Fruit fly (Drosophila melanogaster) whole organism: ENCODE results near the gene Cpsf6.

Experiments used
- Dll ChIP-seq: fragments of >200 bp; optimal IDR thresholded peaks from 2 replicates; lab custom pipeline; 2017
- pan ChIP-seq: fragments of >200 bp; optimal IDR thresholded peaks from 2 replicates; lab custom pipeline; 2017
- usp ChIP-seq: fragments of >200 bp; optimal IDR thresholded peaks from 2 replicates; lab custom pipeline; 2017; ENCODE audit warnings: missing biosample characterization, missing genetic modification characterization, mixed read lengths

DNA sequence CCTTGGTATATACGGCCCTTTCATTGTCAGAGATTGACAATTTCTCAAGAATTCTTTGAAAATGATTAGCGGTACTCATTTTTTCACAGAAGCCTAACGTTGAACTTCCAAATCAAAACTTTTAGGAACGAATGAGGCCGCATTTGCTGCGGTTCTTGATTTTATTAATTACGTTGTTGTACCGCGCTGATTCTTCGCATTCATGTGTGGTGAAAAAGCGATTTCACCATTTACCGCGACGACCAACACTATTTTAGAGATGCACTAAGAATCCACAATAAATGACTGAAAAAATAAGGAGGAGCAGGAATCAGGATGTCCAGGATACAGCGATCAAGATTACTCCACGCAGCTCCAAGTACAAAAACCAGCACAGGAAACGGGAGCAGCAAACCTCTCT is 11.4 kb downstream of the Cpsf6 start, which contains the start of the genes CG7194 and Sbp2:
- TF ChIP-seq pan (lab: Kevin White, UChicago) = no peak
- TF ChIP-seq usp (GFP tag; lab: Kevin White, UChicago) = no peak
- TF ChIP-seq Dll (lab: Kevin White, UChicago) = no peak
